Fruit fly (Drosophila melanogaster) whole organism, wandering third instar larva: ENCODE measurements around the gene CG16986.
A peak's percentile ranks its signal among the peaks of the same experiment; 100 is the strongest.

Experiments
- Abd-B ChIP-seq: fragments of >200 bp; optimal IDR thresholded peaks from 2 replicates; lab custom pipeline; 2017; ENCODE audit warnings: missing biosample characterization, missing genetic modification characterization
- Hnf4 ChIP-seq: fragments of 200-800 bp; sonication (Bioruptor generic); optimal IDR thresholded peaks from 2 replicates; lab custom pipeline; 2016; ENCODE audit warnings: missing biosample characterization, mild to moderate bottlenecking, missing genetic modification characterization
- Hr78 ChIP-seq: fragments of >200 bp; optimal IDR thresholded peaks from 2 replicates; lab custom pipeline; 2017; ENCODE audit warnings: missing biosample characterization, missing genetic modification characterization
- Jra ChIP-seq: sonication (Bioruptor generic); optimal IDR thresholded peaks from 2 replicates; lab custom pipeline; 2016; ENCODE audit warnings: missing biosample characterization, missing genetic modification characterization
- Myc ChIP-seq: fragments of >200 bp; optimal IDR thresholded peaks from 2 replicates; lab custom pipeline; 2017
- OdsH ChIP-seq: fragments of 200-800 bp; sonication (Bioruptor generic); optimal IDR thresholded peaks from 2 replicates; lab custom pipeline; 2016; ENCODE audit warnings: missing biosample characterization, mild to moderate bottlenecking, missing genetic modification characterization
- Vsx2 ChIP-seq: fragments of 200-300, 225-300 bp; sonication (Bioruptor generic); optimal IDR thresholded peaks from 2 replicates; lab custom pipeline; 2018; ENCODE audit warnings: missing biosample characterization, missing genetic modification characterization; ENCODE audit not compliant: partially characterized antibody
- br ChIP-seq: fragments of 200-800 bp; sonication (Bioruptor generic); optimal IDR thresholded peaks from 2 replicates; lab custom pipeline; 2016; ENCODE audit warnings: missing biosample characterization, missing genetic modification characterization
- h ChIP-seq: fragments of 200-800 bp; sonication (Bioruptor generic); optimal IDR thresholded peaks from 3 replicates; lab custom pipeline; 2016; ENCODE audit warnings: missing biosample characterization, mild to moderate bottlenecking, missing genetic modification characterization
- sage ChIP-seq: fragments of 200-800 bp; sonication (Bioruptor generic); optimal IDR thresholded peaks from 2 replicates; lab custom pipeline; 2016; ENCODE audit warnings: missing biosample characterization, mild to moderate bottlenecking, missing genetic modification characterization
- usp ChIP-seq: fragments of >200 bp; optimal IDR thresholded peaks from 2 replicates; lab custom pipeline; 2017; ENCODE audit warnings: missing biosample characterization, missing genetic modification characterization

- no peak for TF ChIP-seq Abd-B (GFP tag; lab: Kevin White, UChicago)
- peak; percentile 67 for TF ChIP-seq Hnf4 (GFP tag; lab: Kevin White, UChicago)
- peak; percentile 77 for TF ChIP-seq h (GFP tag; lab: Kevin White, UChicago)
- peak; percentile 71 for TF ChIP-seq OdsH
- no peak for TF ChIP-seq Jra (GFP tag; lab: Kevin White, UChicago)
- TF ChIP-seq br (GFP tag; lab: Kevin White, UChicago): peak; percentile 74
- TF ChIP-seq usp (GFP tag; lab: Kevin White, UChicago): no peak
- TF ChIP-seq Vsx2: no peak
- TF ChIP-seq Myc: no peak
- no peak for TF ChIP-seq Hr78 (GFP tag; lab: Kevin White, UChicago)
- peak; percentile 41 for TF ChIP-seq sage (GFP tag; lab: Kevin White, UChicago)
These were observed 29.8 kb upstream of the CG16986 start for dm6 chr3L:2570269-2570723.
